Fruit fly (Drosophila melanogaster) whole organism, wandering third instar larva: ENCODE data around the gene fbl.

ENCODE experiments used
- CG32264 ChIP-seq: fragments of 200-800 bp; sonication (Bioruptor generic); optimal IDR thresholded peaks from 2 replicates; lab custom pipeline; 2016; ENCODE audit warnings: missing biosample characterization, missing genetic modification characterization
- Dfd ChIP-seq: fragments of >200 bp; optimal IDR thresholded peaks from 2 replicates; lab custom pipeline; 2017; ENCODE audit warnings: missing biosample characterization, missing genetic modification characterization
- HLH106 ChIP-seq: fragments of 200-800 bp; optimal IDR thresholded peaks from 3 replicates; lab custom pipeline; 2019; ENCODE audit warnings: missing biosample characterization, mild to moderate bottlenecking, missing genetic modification characterization, moderate library complexity
- Hr78 ChIP-seq: fragments of >200 bp; optimal IDR thresholded peaks from 2 replicates; lab custom pipeline; 2017; ENCODE audit warnings: missing biosample characterization, missing genetic modification characterization
- N ChIP-seq: fragments of >200 bp; optimal IDR thresholded peaks from 2 replicates; lab custom pipeline; 2018; ENCODE audit warnings: missing biosample characterization, missing external identifiers, missing genetic modification characterization
- OdsH ChIP-seq: fragments of 200-800 bp; sonication (Bioruptor generic); optimal IDR thresholded peaks from 2 replicates; lab custom pipeline; 2016; ENCODE audit warnings: missing biosample characterization, mild to moderate bottlenecking, missing genetic modification characterization
- Sp1 ChIP-seq: fragments of 200-800 bp; sonication (Bioruptor generic); optimal IDR thresholded peaks from 3 replicates; lab custom pipeline; 2019; ENCODE audit warnings: missing biosample characterization, mild to moderate bottlenecking, missing genetic modification characterization, moderate library complexity
- brk ChIP-seq: fragments of 200-800 bp; sonication (Bioruptor generic); optimal IDR thresholded peaks from 2 replicates; lab custom pipeline; 2016; ENCODE audit warnings: missing biosample characterization, mild to moderate bottlenecking, missing genetic modification characterization
- dl ChIP-seq, 2 experiments: fragments of 175-275, 200-275 bp in 1 of 2; fragments of 200-275 bp in 1 of 2; sonication (Bioruptor generic); optimal IDR thresholded peaks; lab custom pipeline; 2018; ENCODE audit warnings: mild to moderate bottlenecking in 2 of 2, missing biosample characterization in 2 of 2, missing genetic modification characterization in 2 of 2, moderate library complexity in 2 of 2; ENCODE audit not compliant: partially characterized antibody in 2 of 2, insufficient read depth in 1 of 2
- dsf ChIP-seq: sonication (Bioruptor generic); optimal IDR thresholded peaks from 2 replicates; lab custom pipeline; 2016; ENCODE audit warnings: missing biosample characterization, missing genetic modification characterization, borderline replicate concordance
- fru ChIP-seq: fragments of 200-800 bp; sonication (Bioruptor generic); optimal IDR thresholded peaks from 3 replicates; lab custom pipeline; 2016; ENCODE audit warnings: missing biosample characterization, mild to moderate bottlenecking, missing genetic modification characterization
- lola ChIP-seq: fragments of >200 bp; optimal IDR thresholded peaks from 2 replicates; lab custom pipeline; 2017; ENCODE audit warnings: missing biosample characterization, missing genetic modification characterization
- psq ChIP-seq: fragments of 200-800 bp; sonication (Bioruptor generic); optimal IDR thresholded peaks from 3 replicates; lab custom pipeline; 2017; ENCODE audit warnings: missing biosample characterization, mild to moderate bottlenecking, missing genetic modification characterization, moderate library complexity
- usp ChIP-seq: fragments of >200 bp; optimal IDR thresholded peaks from 2 replicates; lab custom pipeline; 2017; ENCODE audit warnings: missing biosample characterization, missing genetic modification characterization

- TF ChIP-seq usp (GFP tag; lab: Kevin White, UChicago) (no peak), Dfd (GFP tag; lab: Kevin White, UChicago) (no peak), lola (no peak), CG32264 (GFP tag; lab: Kevin White, UChicago) (no peak), dl (GFP tag; optimal IDR thresholded peaks at IDR 0.05; lab: Kevin White, UChicago; ENCODE audit: insufficient read depth in 1 of 2, partially characterized antibody in 2 of 2) (no peak), OdsH (no peak), dsf (GFP tag; lab: Kevin White, UChicago) (no peak), HLH106 (tag; lab: Kevin White, UChicago) (no peak), Hr78 (no peak), Sp1 (GFP tag; lab: Kevin White, UChicago) (no peak), psq (GFP tag; lab: Kevin White, UChicago) (no peak), fru (GFP tag; lab: Kevin White, UChicago) (no peak), brk (GFP tag; lab: Kevin White, UChicago) (no peak), N (no peak)
Measured at dm6 chr3L:20413304-20413703, 29.1 kb downstream of the fbl start, which contains the start of gene zye.
